Fruit fly (Drosophila melanogaster): ENCODE data around the gene RpS27.
A peak's percentile ranks its signal among the peaks of the same experiment; 100 is the strongest.

dm6 chr3R:25265589-25266201, 18.4 kb upstream of the RpS27 start, which contains the start of the genes GlnRS and RIOK2:
- TF ChIP-seq TFAM (GFP tag; optimal IDR thresholded peaks at IDR 0.05) (no peak), Eip74EF (GFP tag; optimal IDR thresholded peaks at IDR 0.05) (peak in 1 of 2 experiments; percentile 59), vfl (GFP tag; optimal IDR thresholded peaks at IDR 0.05) (no peak), psq (GFP tag; optimal IDR thresholded peaks at IDR 0.05) (no peak), pan (optimal IDR thresholded peaks at IDR 0.05) (no peak), pan (GFP tag; optimal IDR thresholded peaks at IDR 0.05 in 1 of 2, IDR thresholded peaks at IDR 0.05 in 1 of 2) (no peak), slbo (GFP tag; IDR thresholded peaks at IDR 0.05) (peak; percentile 43; the same call in 1 of the 2 replicates)

Data from whole organism, embryonic.